Fruit fly (Drosophila melanogaster) whole organism, embryonic: ENCODE measurements around the gene CG46309.

ENCODE experiments used
- ATbp ChIP-seq: fragments of 200-800 bp; sonication (Bioruptor generic); optimal IDR thresholded peaks from 2 replicates; lab custom pipeline; 2017; ENCODE audit warnings: missing biosample characterization, mild to moderate bottlenecking, missing genetic modification characterization, missing genetic modification reagents
- Abd-B ChIP-seq: fragments of 200-800 bp; sonication (Bioruptor generic); optimal IDR thresholded peaks from 2 replicates; lab custom pipeline; 2018; ENCODE audit warnings: missing biosample characterization, mild to moderate bottlenecking, missing genetic modification characterization, moderate library complexity
- Bdp1 ChIP-seq: fragments of 200-800 bp; sonication (Bioruptor generic); optimal IDR thresholded peaks from 3 replicates; lab custom pipeline; 2016; ENCODE audit warnings: missing biosample characterization, missing genetic modification characterization
- CG10431 ChIP-seq: fragments of 200-800 bp; sonication (Bioruptor generic); optimal IDR thresholded peaks from 3 replicates; lab custom pipeline; 2018; ENCODE audit warnings: missing biosample characterization, mild to moderate bottlenecking, missing genetic modification characterization
- CG10543 ChIP-seq: fragments of 200-800 bp; sonication (Bioruptor generic); optimal IDR thresholded peaks from 3 replicates; lab custom pipeline; 2017; ENCODE audit warnings: missing biosample characterization, mild to moderate bottlenecking, missing genetic modification characterization, moderate library complexity
- CG1233 ChIP-seq: fragments of 200-800 bp; sonication (Bioruptor generic); optimal IDR thresholded peaks from 4 replicates; lab custom pipeline; 2018; ENCODE audit warnings: missing biosample characterization, mild to moderate bottlenecking, missing genetic modification characterization
- CG13287 ChIP-seq: fragments of 200-800 bp; sonication (Bioruptor generic); IDR thresholded peaks from 2 replicates; pipeline ENCODE4 v1.3.6; 2022; ENCODE audit warnings: missing biosample characterization, missing genetic modification characterization; ENCODE audit not compliant: partially characterized antibody
- CG14014 ChIP-seq: fragments of 200-800 bp; sonication (Bioruptor generic); IDR thresholded peaks from 2 replicates; pipeline ENCODE4 v1.3.6; 2022; ENCODE audit warnings: missing biosample characterization, missing genetic modification characterization
- CG14860 ChIP-seq: fragments of 200-800 bp; sonication (Bioruptor generic); IDR thresholded peaks from 3 replicates; pipeline ENCODE4 v1.3.6; 2022; ENCODE audit warnings: missing biosample characterization, missing genetic modification characterization; ENCODE audit not compliant: partially characterized antibody
- CG15011 ChIP-seq: fragments of 200-800 bp; sonication (Bioruptor generic); optimal IDR thresholded peaks from 3 replicates; lab custom pipeline; 2018; ENCODE audit warnings: missing biosample characterization, mild to moderate bottlenecking, missing genetic modification characterization
- CG18619 ChIP-seq: fragments of 200-800 bp; sonication (Bioruptor generic); optimal IDR thresholded peaks from 3 replicates; lab custom pipeline; 2017; ENCODE audit warnings: missing biosample characterization, mild to moderate bottlenecking, missing genetic modification characterization
- CG30431 ChIP-seq: fragments of 200-800 bp; sonication (Bioruptor generic); optimal IDR thresholded peaks from 2 replicates; lab custom pipeline; 2017; ENCODE audit warnings: missing biosample characterization, missing genetic modification characterization
- CG33557 ChIP-seq: fragments of 200-800 bp; sonication (Bioruptor generic); optimal IDR thresholded peaks from 2 replicates; lab custom pipeline; 2019; ENCODE audit warnings: missing biosample characterization, mild to moderate bottlenecking, missing genetic modification characterization, moderate library complexity
- CG3726 ChIP-seq: fragments of 200-800 bp; sonication (Bioruptor generic); IDR thresholded peaks from 3 replicates; pipeline ENCODE4, ENCODE4 v1.3.6; 2022; ENCODE audit warnings: missing biosample characterization, missing genetic modification characterization
- CG4820 ChIP-seq: fragments of 200-800 bp; sonication (Bioruptor generic); optimal IDR thresholded peaks from 3 replicates; lab custom pipeline; 2016; ENCODE audit warnings: missing biosample characterization, missing genetic modification characterization
- CG6791 ChIP-seq: fragments of 200-800 bp; sonication (Bioruptor generic); IDR thresholded peaks from 3 replicates; pipeline ENCODE4 v1.3.6; 2022; ENCODE audit warnings: missing biosample characterization, missing genetic modification characterization; ENCODE audit not compliant: partially characterized antibody
- CG7839 ChIP-seq: fragments of 200-800 bp; sonication (Bioruptor generic); optimal IDR thresholded peaks from 3 replicates; lab custom pipeline; 2018; ENCODE audit warnings: missing biosample characterization, mild to moderate bottlenecking, missing genetic modification characterization, moderate library complexity
- CG8765 ChIP-seq: fragments of 200-800 bp; sonication (Bioruptor generic); IDR thresholded peaks from 2 replicates; pipeline ENCODE4 v1.3.6; 2022; ENCODE audit warnings: missing biosample characterization, missing genetic modification characterization
- CG9437 ChIP-seq: fragments of 200-800 bp; sonication (Bioruptor generic); optimal IDR thresholded peaks from 2 replicates; lab custom pipeline; 2018; ENCODE audit warnings: missing biosample characterization, mild to moderate bottlenecking, missing genetic modification characterization
- CG9932 ChIP-seq: fragments of 200-800 bp; sonication (Bioruptor generic); IDR thresholded peaks from 2 replicates; pipeline ENCODE4 v1.3.6; 2022; ENCODE audit warnings: missing biosample characterization, missing genetic modification characterization
- CrebB ChIP-seq: fragments of 200-800 bp; sonication (Bioruptor generic); optimal IDR thresholded peaks from 3 replicates; lab custom pipeline; 2018; ENCODE audit warnings: missing biosample characterization, mild to moderate bottlenecking, missing genetic modification characterization
- Dad ChIP-seq: fragments of 200-800 bp; sonication (Bioruptor generic); optimal IDR thresholded peaks from 3 replicates; lab custom pipeline; 2016; ENCODE audit warnings: missing biosample characterization, missing genetic modification characterization
- Dbx ChIP-seq: fragments of 200-800 bp; sonication (Bioruptor generic); IDR thresholded peaks from 3 replicates; pipeline ENCODE4 v1.3.6; 2022; ENCODE audit warnings: missing biosample characterization, missing genetic modification characterization
- GATAe ChIP-seq: fragments of 200-800 bp; sonication (Bioruptor generic); conservative IDR thresholded peaks from 2 replicates; pipeline ENCODE4 v1.3.6; 2022; ENCODE audit warnings: missing biosample characterization, missing genetic modification characterization
- Gug ChIP-seq: fragments of 200-800 bp; sonication (Bioruptor generic); IDR thresholded peaks from 4 replicates; pipeline ENCODE4 v1.3.6; 2022; ENCODE audit warnings: missing biosample characterization, missing genetic modification characterization
- HHEX ChIP-seq: fragments of 200-800 bp; sonication (Bioruptor generic); optimal IDR thresholded peaks from 3 replicates; lab custom pipeline; 2017; ENCODE audit warnings: missing biosample characterization, mild to moderate bottlenecking, missing genetic modification characterization, missing genetic modification reagents
- HmgD ChIP-seq: fragments of 200-800 bp; sonication (Bioruptor generic); optimal IDR thresholded peaks from 3 replicates; lab custom pipeline; 2016; ENCODE audit warnings: missing biosample characterization, missing genetic modification characterization
- Hr39 ChIP-seq: fragments of >200 bp; optimal IDR thresholded peaks from 2 replicates; lab custom pipeline; 2017
- NFAT ChIP-seq: fragments of 200-800 bp; sonication (Bioruptor generic); IDR thresholded peaks from 2 replicates; pipeline ENCODE4 v1.3.6; 2022; ENCODE audit warnings: missing biosample characterization, missing genetic modification characterization
- Neu2 ChIP-seq: fragments of 200-800 bp; sonication (Bioruptor generic); optimal IDR thresholded peaks from 3 replicates; lab custom pipeline; 2016; ENCODE audit warnings: missing biosample characterization, missing genetic modification characterization, borderline replicate concordance
- Nf-YC ChIP-seq: fragments of 200-800 bp; optimal IDR thresholded peaks from 3 replicates; lab custom pipeline; 2019; ENCODE audit warnings: missing biosample characterization, mild to moderate bottlenecking, missing genetic modification characterization, moderate library complexity
- Sry-β ChIP-seq: fragments of 200-800 bp; sonication (Bioruptor generic); optimal IDR thresholded peaks from 2 replicates; lab custom pipeline; 2018; ENCODE audit warnings: missing biosample characterization, mild to moderate bottlenecking, missing genetic modification characterization, moderate library complexity
- Stat92E ChIP-seq, 3 experiments: fragments of >200 bp in 2 of 3; fragments of 200-800 bp in 1 of 3; sonication (Bioruptor generic) in 1 of 3; optimal IDR thresholded peaks; 2 replicates each; lab custom pipeline; 2017 to 2019; ENCODE audit warnings: missing biosample characterization in 3 of 3, missing genetic modification characterization in 3 of 3, mild to moderate bottlenecking in 1 of 3, moderate library complexity in 1 of 3
- ash1 ChIP-seq: fragments of 200-800 bp; sonication (Bioruptor generic); optimal IDR thresholded peaks from 2 replicates; lab custom pipeline; 2018; ENCODE audit warnings: missing biosample characterization, mild to moderate bottlenecking, missing genetic modification characterization
- crc ChIP-seq: fragments of 200-800 bp; sonication (Bioruptor generic); optimal IDR thresholded peaks from 2 replicates; lab custom pipeline; 2016; ENCODE audit warnings: missing biosample characterization, missing genetic modification characterization
- dmrt11E ChIP-seq: fragments of 200-800 bp; sonication (Bioruptor generic); optimal IDR thresholded peaks from 3 replicates; lab custom pipeline; 2018; ENCODE audit warnings: missing biosample characterization, mild to moderate bottlenecking, missing genetic modification characterization, moderate library complexity
- dysf ChIP-seq: fragments of 200-800 bp; sonication (Bioruptor generic); IDR thresholded peaks from 3 replicates; pipeline ENCODE4 v1.3.6; 2022; ENCODE audit warnings: missing biosample characterization, missing genetic modification characterization
- fd64A ChIP-seq: fragments of 200-800 bp; sonication (Bioruptor generic); optimal IDR thresholded peaks from 3 replicates; lab custom pipeline; 2018; ENCODE audit warnings: missing biosample characterization, mild to moderate bottlenecking, missing genetic modification characterization
- gce ChIP-seq: fragments of 200-800 bp; sonication (Bioruptor generic); IDR thresholded peaks from 3 replicates; pipeline ENCODE4 v1.3.6; 2022; ENCODE audit warnings: missing biosample characterization, missing genetic modification characterization
- gfzf ChIP-seq: fragments of 200-800 bp; sonication (Bioruptor generic); optimal IDR thresholded peaks from 2 replicates; lab custom pipeline; 2016; ENCODE audit warnings: missing biosample characterization, mild to moderate bottlenecking, missing genetic modification characterization, moderate library complexity
- gsb-n ChIP-seq: fragments of 200-800 bp; sonication (Bioruptor generic); optimal IDR thresholded peaks from 3 replicates; lab custom pipeline; 2018; ENCODE audit warnings: missing biosample characterization, mild to moderate bottlenecking, missing genetic modification characterization
- hth ChIP-seq: fragments of >200 bp; optimal IDR thresholded peaks from 2 replicates; lab custom pipeline; 2017; ENCODE audit warnings: inconsistent platforms
- mld ChIP-seq: fragments of 200-800 bp; sonication (Bioruptor generic); IDR thresholded peaks from 3 replicates; pipeline ENCODE4 v1.3.6; 2022; ENCODE audit warnings: missing biosample characterization, missing genetic modification characterization; ENCODE audit not compliant: partially characterized antibody
- otp ChIP-seq: fragments of 200-800 bp; sonication (Bioruptor generic); IDR thresholded peaks from 3 replicates; pipeline ENCODE4, ENCODE4 v1.3.6; 2022; ENCODE audit warnings: missing biosample characterization, missing genetic modification characterization
- peb ChIP-seq: fragments of 200-800 bp; sonication (Bioruptor generic); IDR thresholded peaks from 2 replicates; pipeline ENCODE4 v1.3.6; 2022; ENCODE audit warnings: missing biosample characterization, missing genetic modification characterization
- pfk ChIP-seq: fragments of 200-800 bp; sonication (Bioruptor generic); optimal IDR thresholded peaks from 2 replicates; lab custom pipeline; 2018; ENCODE audit warnings: missing biosample characterization, mild to moderate bottlenecking, missing genetic modification characterization, moderate library complexity
- repo ChIP-seq: fragments of 200-800 bp; sonication (Bioruptor generic); optimal IDR thresholded peaks from 2 replicates; lab custom pipeline; 2016; ENCODE audit warnings: missing biosample characterization, missing genetic modification characterization
- schlank ChIP-seq: fragments of 200-800 bp; sonication (Bioruptor generic); optimal IDR thresholded peaks from 2 replicates; lab custom pipeline; 2018; ENCODE audit warnings: missing biosample characterization, mild to moderate bottlenecking, missing genetic modification characterization
- slbo ChIP-seq: fragments of 200-800 bp; sonication (Bioruptor generic); IDR thresholded peaks from 2 replicates; pipeline ENCODE4 v1.3.6; 2022; ENCODE audit warnings: missing biosample characterization, missing genetic modification characterization
- slou ChIP-seq: fragments of 200-800 bp; sonication (Bioruptor generic); optimal IDR thresholded peaks from 3 replicates; lab custom pipeline; 2016; ENCODE audit warnings: missing biosample characterization, missing genetic modification characterization
- vvl ChIP-seq: fragments of 200-800 bp; sonication (Bioruptor generic); IDR thresholded peaks from 2 replicates; pipeline ENCODE4 v1.3.6; 2022; ENCODE audit warnings: missing biosample characterization, missing genetic modification characterization

CG46309 gene

DNA sequence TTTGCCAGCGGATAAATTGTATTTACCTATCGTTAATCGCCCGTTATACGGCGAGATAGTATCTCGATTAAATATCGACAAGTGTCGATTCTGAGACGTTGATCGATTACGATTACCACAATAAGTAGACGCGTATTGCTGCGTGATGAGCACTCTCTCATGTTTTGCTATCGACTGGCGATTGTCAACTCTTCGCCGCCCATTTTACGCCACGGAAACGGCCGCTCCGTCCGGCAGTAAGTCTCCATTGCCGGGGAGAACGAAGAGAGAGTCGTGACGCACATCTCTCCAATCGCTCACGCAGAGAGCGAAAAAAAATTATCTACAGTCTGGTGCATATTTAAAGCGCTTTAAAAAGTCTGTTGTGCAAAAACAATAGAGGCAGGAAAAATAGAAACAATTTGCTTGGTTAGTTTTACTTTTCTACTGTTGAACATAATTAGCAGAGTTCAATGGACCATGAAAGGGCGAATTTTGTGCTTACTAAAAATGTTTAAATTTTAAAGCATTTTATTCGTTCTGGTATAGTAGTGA, at the start of gene CG46309 (continued):
- TF ChIP-seq CG9932 (GFP tag; lab: Robert Waterston, UW): no peak
- TF ChIP-seq NFAT (GFP tag; lab: Robert Waterston, UW): no peak
- no peak for TF ChIP-seq CG33557 (GFP tag; lab: Kevin White, UChicago)
- TF ChIP-seq HmgD: no peak
- no peak; the same call in 2 of the 3 replicates for TF ChIP-seq dysf (GFP tag; lab: Robert Waterston, UW)
- TF ChIP-seq CrebB (tag; lab: Kevin White, UChicago): peak; percentile 72
- TF ChIP-seq dmrt11E (tag; lab: Kevin White, UChicago): no peak
- TF ChIP-seq CG9437 (GFP tag; lab: Kevin White, UChicago): no peak
- no peak for TF ChIP-seq Dbx
- no peak for TF ChIP-seq Stat92E (GFP tag; optimal IDR thresholded peaks at IDR 0.05; lab: Kevin White, UChicago)
- TF ChIP-seq HHEX (GFP tag; lab: Kevin White, UChicago): peak; percentile 51
- peak; percentile 23 for TF ChIP-seq schlank (tag; lab: Kevin White, UChicago)
- no peak for TF ChIP-seq ash1 (GFP tag; lab: Kevin White, UChicago)
- no peak for TF ChIP-seq Gug
- TF ChIP-seq Neu2 (GFP tag; lab: Kevin White, UChicago): no peak
- no peak for TF ChIP-seq CG8765 (GFP tag; lab: Robert Waterston, UW)
- no peak; the same call in 1 of the 3 replicates for TF ChIP-seq mld (GFP tag; lab: Robert Waterston, UW)
- no peak for TF ChIP-seq GATAe (GFP tag; lab: Robert Waterston, UW)
- TF ChIP-seq gfzf (GFP tag; lab: Kevin White, UChicago): no peak
- no peak for TF ChIP-seq Bdp1 (GFP tag; lab: Kevin White, UChicago)
- TF ChIP-seq peb: no peak
- TF ChIP-seq vvl (GFP tag; lab: Robert Waterston, UW): no peak
- TF ChIP-seq hth (lab: Kevin White, UChicago): no peak
- TF ChIP-seq Nf-YC (tag; lab: Kevin White, UChicago): no peak
- no peak for TF ChIP-seq slou (GFP tag; lab: Kevin White, UChicago)
- peak; percentile 12 for TF ChIP-seq gsb-n (tag; lab: Kevin White, UChicago)
- TF ChIP-seq CG1233: no peak
- TF ChIP-seq CG30431 (GFP tag; lab: Kevin White, UChicago): no peak
- TF ChIP-seq Sry-β (GFP tag; lab: Kevin White, UChicago): no peak
- no peak for TF ChIP-seq Abd-B (GFP tag; lab: Kevin White, UChicago)
- no peak for TF ChIP-seq CG3726 (GFP tag; lab: Robert Waterston, UW)
- peak; percentile 93 for TF ChIP-seq CG13287 (GFP tag; lab: Robert Waterston, UW)
- no peak for TF ChIP-seq gce
- no peak for TF ChIP-seq CG10431
- TF ChIP-seq CG4820 (GFP tag; lab: Kevin White, UChicago): no peak
- peak; percentile 96 for TF ChIP-seq CG6791 (GFP tag; lab: Robert Waterston, UW)
- TF ChIP-seq Hr39: no peak
- TF ChIP-seq Dad (GFP tag; lab: Kevin White, UChicago): no peak
- no peak for TF ChIP-seq fd64A
- TF ChIP-seq pfk (GFP tag; lab: Kevin White, UChicago): peak; percentile 19
- peak; percentile 64 for TF ChIP-seq CG10543 (GFP tag; lab: Kevin White, UChicago)
- no peak for TF ChIP-seq CG15011
- no peak; the same call in 1 of the 2 replicates for TF ChIP-seq CG14014 (GFP tag; lab: Robert Waterston, UW)
- TF ChIP-seq slbo (GFP tag; lab: Robert Waterston, UW): no peak
- TF ChIP-seq crc (GFP tag; lab: Kevin White, UChicago): peak; percentile 38
- TF ChIP-seq ATbp (GFP tag; lab: Kevin White, UChicago): no peak
- TF ChIP-seq otp: no peak
- peak; percentile 25 for TF ChIP-seq CG18619 (GFP tag; lab: Kevin White, UChicago)
- TF ChIP-seq repo (GFP tag; lab: Kevin White, UChicago): no peak
- TF ChIP-seq CG7839: no peak
- TF ChIP-seq CG14860: peak; percentile 95
